Fruit fly (Drosophila melanogaster): ENCODE measurements around the gene Fer2.

DNA sequence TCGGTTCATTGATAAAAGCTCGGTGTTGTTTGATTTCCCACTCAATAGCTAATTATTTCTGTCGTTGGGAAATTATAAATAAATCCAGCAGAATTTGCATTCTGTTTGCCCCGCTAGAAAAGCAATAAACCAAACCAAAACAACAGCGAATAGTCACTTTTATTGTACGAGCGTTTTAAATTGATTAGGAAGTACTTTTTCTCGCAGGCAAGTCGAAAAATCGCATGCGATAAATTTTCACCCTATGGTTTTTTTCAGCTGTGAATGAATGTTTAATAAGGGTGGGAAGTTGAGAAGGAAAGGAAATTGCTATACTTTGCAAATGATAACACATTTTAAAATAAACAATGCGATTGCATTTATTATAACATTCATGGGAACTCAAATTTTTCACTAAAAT, 4.9 kb upstream of the Fer2 start:
- TF ChIP-seq CG12605 (GFP tag; IDR thresholded peaks at IDR 0.05): no peak
- TF ChIP-seq EcR (GFP tag; optimal IDR thresholded peaks at IDR 0.05): no peak
- no peak for TF ChIP-seq fd96Ca (GFP tag; IDR thresholded peaks at IDR 0.05)
- no peak for TF ChIP-seq CG9948 (tag; optimal IDR thresholded peaks at IDR 0.05)
- no peak for TF ChIP-seq gl (tag; optimal IDR thresholded peaks at IDR 0.05)
- no peak for TF ChIP-seq Ets98B (GFP tag; IDR thresholded peaks at IDR 0.05)
- TF ChIP-seq Pif1A (GFP tag; optimal IDR thresholded peaks at IDR 0.05): no peak
- TF ChIP-seq D1 (tag; optimal IDR thresholded peaks at IDR 0.05): no peak
- TF ChIP-seq Pif1B (GFP tag; optimal IDR thresholded peaks at IDR 0.05): no peak
- no peak for TF ChIP-seq CG34367 (tag; optimal IDR thresholded peaks at IDR 0.05)
- no peak for TF ChIP-seq CG14655 (GFP tag; optimal IDR thresholded peaks at IDR 0.05)
- TF ChIP-seq CG32121 (GFP tag; IDR thresholded peaks at IDR 0.05): no peak
